Worm (Caenorhabditis elegans): ENCODE measurements around the gene F47C12.13.

DNA sequence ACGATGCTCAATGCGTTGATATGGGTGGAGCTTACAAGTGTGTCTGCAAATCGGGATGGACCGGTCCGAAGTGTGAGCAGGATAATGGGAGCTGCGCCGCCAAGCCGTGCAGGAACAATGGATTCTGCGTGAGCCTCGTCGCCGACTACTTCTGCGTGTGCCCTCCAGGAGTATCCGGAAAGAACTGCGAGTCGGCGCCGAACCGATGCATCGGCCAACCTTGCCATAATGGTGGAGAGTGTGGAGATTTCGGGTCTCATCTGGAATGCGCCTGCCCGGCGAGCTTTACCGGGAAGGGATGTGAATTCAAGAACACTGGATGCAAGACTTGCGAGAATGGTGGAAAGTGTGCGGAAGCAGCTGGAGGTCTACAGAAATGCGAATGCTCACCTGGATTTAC is 15.7 kb upstream of the F47C12.13 start:
- TF ChIP-seq let-526 (GFP tag; IDR thresholded peaks at IDR 0.05) (no peak), cebp-1 (GFP tag; IDR thresholded peaks at IDR 0.05) (no peak), cebp-1 (tag; optimal IDR thresholded peaks at IDR 0.05) (no peak), ceh-100 (GFP tag; IDR thresholded peaks at IDR 0.05) (no peak), efl-1 (GFP tag; optimal IDR thresholded peaks at IDR 0.05) (no peak), C17E4.6 (GFP tag; IDR thresholded peaks at IDR 0.05) (no peak), sptf-2 (GFP tag; optimal IDR thresholded peaks at IDR 0.05) (no peak)
